Fruit fly (Drosophila melanogaster) whole organism, pupa: Measurements from ENCODE around the gene Lectin-galC1.

Experiments used
- CG17806 ChIP-seq: fragments of 200-800 bp; sonication (Bioruptor generic); optimal IDR thresholded peaks from 2 replicates; lab custom pipeline; 2018; ENCODE audit warnings: missing biosample characterization, mild to moderate bottlenecking, missing genetic modification characterization, moderate library complexity
- CG32121 ChIP-seq: fragments of 200-800 bp; sonication (Bioruptor generic); IDR thresholded peaks from 2 replicates; pipeline ENCODE4 v1.3.6; 2022; ENCODE audit warnings: missing biosample characterization, missing genetic modification characterization
- CG9948 ChIP-seq: fragments of 200-800 bp; sonication (Bioruptor generic); optimal IDR thresholded peaks from 2 replicates; lab custom pipeline; 2018; ENCODE audit warnings: missing biosample characterization, mild to moderate bottlenecking, missing genetic modification characterization, moderate library complexity
- Ets98B ChIP-seq: fragments of 200-800 bp; sonication (Bioruptor generic); IDR thresholded peaks from 2 replicates; pipeline ENCODE4 v1.3.6; 2022; ENCODE audit warnings: missing biosample characterization, missing genetic modification characterization
- Pif1B ChIP-seq: fragments of 200-800 bp; sonication (Bioruptor generic); optimal IDR thresholded peaks from 3 replicates; lab custom pipeline; 2016; ENCODE audit warnings: missing biosample characterization, missing genetic modification characterization

DNA sequence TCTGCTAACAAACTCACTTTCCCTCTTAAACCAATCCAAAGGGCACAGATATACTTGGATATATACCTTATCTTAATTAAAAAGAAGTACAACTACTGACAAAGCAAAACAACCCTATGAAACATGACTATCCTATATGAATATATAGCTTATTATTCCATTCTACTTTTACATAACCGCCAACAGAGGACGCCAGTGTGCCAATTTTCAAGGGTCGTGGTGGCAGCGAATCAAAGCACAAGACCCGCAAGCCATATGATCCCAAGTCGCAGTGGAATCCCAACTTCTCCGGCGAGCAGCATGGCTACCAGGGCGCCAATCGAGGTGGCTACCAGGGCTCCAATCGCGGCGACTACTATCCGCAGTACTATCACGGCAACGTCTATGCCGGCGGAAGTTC, 34.9 kb upstream of the Lectin-galC1 start:
- TF ChIP-seq CG9948 (tag; lab: Kevin White, UChicago): no peak
- no peak for TF ChIP-seq Ets98B (GFP tag; lab: Robert Waterston, UW)
- TF ChIP-seq CG32121: no peak
- no peak for TF ChIP-seq Pif1B (GFP tag; lab: Kevin White, UChicago)
- TF ChIP-seq CG17806: no peak
